Worm (Caenorhabditis elegans) whole organism, mixed stage, embryonic: ENCODE results near the gene M18.3.
"Not testable (repeated sequence)": the region's sequence is repeated elsewhere in the genome, so short reads cannot be mapped to it uniquely, and the experiment has no call there.

Source experiments
- ceh-43 ChIP-seq: fragments of 200-800 bp; sonication (Bioruptor generic); optimal IDR thresholded peaks from 2 replicates; lab custom pipeline; 2018; ENCODE audit warnings: mild to moderate bottlenecking, missing genetic modification characterization, moderate library complexity, missing compliant biosample characterization
- ces-1 ChIP-seq: fragments of 150-350 bp; optimal IDR thresholded peaks from 2 replicates; lab custom pipeline; 2014; ENCODE audit warnings: missing biosample characterization, missing genetic modification reagents, missing genetic modification characterization
- cnd-1 ChIP-seq: fragments of 200-800 bp; sonication (Bioruptor generic); optimal IDR thresholded peaks from 2 replicates; lab custom pipeline; 2018; ENCODE audit warnings: mild to moderate bottlenecking, missing genetic modification characterization, missing compliant biosample characterization
- elt-1 ChIP-seq: sonication (generic microtip); optimal IDR thresholded peaks from 2 replicates; lab custom pipeline; 2017; ENCODE audit warnings: missing genetic modification characterization, mild to moderate bottlenecking, missing compliant biosample characterization, antibody characterized with exemption, moderate library complexity, borderline replicate concordance; ENCODE audit not compliant: insufficient read depth
- lin-32 ChIP-seq: fragments of 200-800 bp; sonication (Bioruptor generic); optimal IDR thresholded peaks from 2 replicates; lab custom pipeline; 2018; ENCODE audit warnings: mild to moderate bottlenecking, missing genetic modification characterization, missing compliant biosample characterization
- nhr-12 ChIP-seq: fragments of 150-350 bp; optimal IDR thresholded peaks from 2 replicates; lab custom pipeline; 2014; ENCODE audit warnings: missing biosample characterization, missing genetic modification characterization
- nhr-76 ChIP-seq: sonication (generic microtip); optimal IDR thresholded peaks from 2 replicates; lab custom pipeline; 2017; ENCODE audit warnings: missing biosample characterization, missing genetic modification characterization
- pha-4 ChIP-seq: fragments of 150-350 bp; optimal IDR thresholded peaks from 2 replicates; lab custom pipeline; 2018; ENCODE audit warnings: missing biosample characterization, missing genetic modification reagents, missing genetic modification characterization
- snpc-4 ChIP-seq: fragments of 150-350 bp; optimal IDR thresholded peaks from 2 replicates; lab custom pipeline; 2014; ENCODE audit warnings: missing biosample characterization, missing genetic modification characterization
- ztf-11 ChIP-seq: fragments of 150-350 bp; optimal IDR thresholded peaks from 2 replicates; lab custom pipeline; 2014; ENCODE audit warnings: missing biosample characterization, missing genetic modification characterization

ce11 chrIV:12138093-12138492 is 32.4 kb downstream of the M18.3 start, which contains the start of gene B0001.4:
- TF ChIP-seq ztf-11 (tag; lab: Kevin White, UChicago); snpc-4 (tag; lab: Kevin White, UChicago); cnd-1 (tag; lab: Kevin White, UChicago); ces-1 (GFP tag; lab: Kevin White, UChicago); nhr-76 (tag; lab: Kevin White, UChicago); pha-4 (tag; lab: Kevin White, UChicago); ceh-43 (GFP tag; lab: Kevin White, UChicago); elt-1 (tag; lab: Kevin White, UChicago); lin-32 (GFP tag; lab: Kevin White, UChicago); nhr-12 (tag; lab: Kevin White, UChicago): not testable (repeated sequence)
